Worm (Caenorhabditis elegans) whole organism, young adult: ENCODE measurements around the gene sec-16A.1.

Source experiments
- B0019.2 ChIP-seq: fragments of 200-800 bp; sonication (Bioruptor generic); conservative IDR thresholded peaks from 2 replicates; pipeline ENCODE4 v1.3.6; 2022; ENCODE audit warnings: missing genetic modification reagents, missing genetic modification characterization, missing compliant biosample characterization
- B0336.3 ChIP-seq: fragments of 200-800 bp; sonication (Bioruptor generic); IDR thresholded peaks from 2 replicates; pipeline ENCODE4 v1.3.6; 2022; ENCODE audit warnings: missing genetic modification characterization, missing compliant biosample characterization
- D2030.7 ChIP-seq: fragments of 200-800 bp; sonication (Bioruptor generic); IDR thresholded peaks from 2 replicates; pipeline ENCODE4 v1.3.6; 2022; ENCODE audit warnings: missing genetic modification reagents, missing genetic modification characterization, missing compliant biosample characterization
- F23B12.7 ChIP-seq: sonication (generic microtip); optimal IDR thresholded peaks from 2 replicates; lab custom pipeline; 2017; ENCODE audit warnings: missing genetic modification characterization, mild to moderate bottlenecking, missing compliant biosample characterization, antibody characterized with exemption, moderate library complexity; ENCODE audit not compliant: insufficient read depth
- F33H1.4 ChIP-seq: fragments of 200-800 bp; sonication (Bioruptor generic); IDR thresholded peaks from 2 replicates; pipeline ENCODE4 v1.3.6; 2022; ENCODE audit warnings: missing genetic modification reagents, missing genetic modification characterization, missing compliant biosample characterization
- F52B5.7 ChIP-seq: sonication (generic microtip); optimal IDR thresholded peaks from 2 replicates; lab custom pipeline; 2016; ENCODE audit warnings: mild to moderate bottlenecking, missing genetic modification characterization, missing compliant biosample characterization
- Y53F4B.3 ChIP-seq: fragments of 200-800 bp; sonication (Bioruptor generic); IDR thresholded peaks from 2 replicates; pipeline ENCODE4 v1.3.6; 2022; ENCODE audit warnings: missing genetic modification reagents, missing genetic modification characterization, missing compliant biosample characterization
- Y53G8AR.9 ChIP-seq: fragments of 200-800 bp; sonication (Bioruptor generic); conservative IDR thresholded peaks from 2 replicates; pipeline ENCODE4 v1.3.6; 2022; ENCODE audit warnings: missing genetic modification reagents, missing genetic modification characterization, missing compliant biosample characterization
- akir-1 ChIP-seq: fragments of 200-800 bp; sonication (Bioruptor generic); optimal IDR thresholded peaks from 2 replicates; lab custom pipeline; 2018; ENCODE audit warnings: mild to moderate bottlenecking, missing genetic modification characterization, moderate library complexity, missing compliant biosample characterization
- aptf-2 ChIP-seq: fragments of 200-800 bp; sonication (Bioruptor generic); conservative IDR thresholded peaks from 2 replicates; pipeline ENCODE4 v1.3.6; 2022; ENCODE audit warnings: missing genetic modification reagents, missing genetic modification characterization, missing compliant biosample characterization
- aptf-3 ChIP-seq: fragments of 200-800 bp; sonication (Bioruptor generic); IDR thresholded peaks from 2 replicates; pipeline ENCODE4 v1.3.6; 2022; ENCODE audit warnings: missing genetic modification characterization, missing compliant biosample characterization
- athp-1 ChIP-seq: sonication (generic microtip); optimal IDR thresholded peaks from 2 replicates; lab custom pipeline; 2017; ENCODE audit warnings: mild to moderate bottlenecking, missing genetic modification characterization, missing compliant biosample characterization
- attf-5 ChIP-seq: fragments of 200-800 bp; sonication (Bioruptor generic); optimal IDR thresholded peaks from 2 replicates; lab custom pipeline; 2018; ENCODE audit warnings: mild to moderate bottlenecking, missing genetic modification characterization, missing compliant biosample characterization
- cebp-2 ChIP-seq: fragments of 200-800 bp; sonication (Bioruptor generic); IDR thresholded peaks from 2 replicates; pipeline ENCODE4 v1.3.6; 2022; ENCODE audit warnings: missing genetic modification characterization, missing compliant biosample characterization
- ceh-100 ChIP-seq: fragments of 200-800 bp; sonication (Bioruptor generic); IDR thresholded peaks from 2 replicates; pipeline ENCODE4 v1.3.6; 2022; ENCODE audit warnings: missing genetic modification reagents, missing genetic modification characterization, missing compliant biosample characterization
- chd-7 ChIP-seq: sonication (generic microtip); optimal IDR thresholded peaks from 2 replicates; lab custom pipeline; 2016; ENCODE audit warnings: mild to moderate bottlenecking, missing genetic modification characterization, moderate library complexity, missing compliant biosample characterization
- dox-1 ChIP-seq: fragments of 200-800 bp; sonication (Bioruptor generic); IDR thresholded peaks from 2 replicates; pipeline ENCODE4 v1.3.6; 2022; ENCODE audit warnings: missing genetic modification reagents, missing genetic modification characterization, missing compliant biosample characterization
- efl-1 ChIP-seq: fragments of 150-350 bp; optimal IDR thresholded peaks from 2 replicates; lab custom pipeline; 2014; ENCODE audit warnings: missing biosample characterization, missing genetic modification reagents, missing genetic modification characterization
- egrh-3 ChIP-seq: fragments of 200-800 bp; sonication (Bioruptor generic); IDR thresholded peaks from 2 replicates; pipeline ENCODE4 v1.3.6; 2022; ENCODE audit warnings: missing genetic modification reagents, missing genetic modification characterization, missing compliant biosample characterization
- fkh-3 ChIP-seq: sonication (generic microtip); optimal IDR thresholded peaks from 2 replicates; lab custom pipeline; 2016; ENCODE audit warnings: mild to moderate bottlenecking, missing genetic modification characterization, missing compliant biosample characterization
- gei-17 ChIP-seq: fragments of 200-800 bp; sonication (Bioruptor generic); optimal IDR thresholded peaks from 2 replicates; lab custom pipeline; 2018; ENCODE audit warnings: mild to moderate bottlenecking, missing genetic modification characterization, missing compliant biosample characterization
- hmg-1.2 ChIP-seq: fragments of 200-800 bp; sonication (Bioruptor generic); IDR thresholded peaks from 2 replicates; pipeline ENCODE4 v1.3.6; 2022; ENCODE audit warnings: missing genetic modification reagents, missing genetic modification characterization, missing compliant biosample characterization
- hmg-20 ChIP-seq: fragments of 200-800 bp; sonication (Bioruptor generic); IDR thresholded peaks from 2 replicates; pipeline ENCODE4 v1.3.6; 2022; ENCODE audit warnings: missing genetic modification reagents, missing genetic modification characterization, missing compliant biosample characterization
- lin-26 ChIP-seq: fragments of 200-800 bp; sonication (Bioruptor generic); IDR thresholded peaks from 2 replicates; pipeline ENCODE4 v1.3.6; 2022; ENCODE audit warnings: missing genetic modification reagents, missing genetic modification characterization, missing compliant biosample characterization
- lin-40 ChIP-seq: sonication (generic microtip); optimal IDR thresholded peaks from 2 replicates; lab custom pipeline; 2016; ENCODE audit warnings: missing genetic modification characterization, mild to moderate bottlenecking, missing compliant biosample characterization, missing genotype, missing genetic modification reagents
- lin-54 ChIP-seq: fragments of 200-800 bp; sonication (Bioruptor generic); optimal IDR thresholded peaks from 2 replicates; lab custom pipeline; 2018; ENCODE audit warnings: mild to moderate bottlenecking, missing genetic modification characterization, missing compliant biosample characterization
- madf-6 ChIP-seq: fragments of 200-800 bp; sonication (Bioruptor generic); IDR thresholded peaks from 2 replicates; pipeline ENCODE4 v1.3.6; 2022; ENCODE audit warnings: missing genetic modification reagents, missing genetic modification characterization, missing compliant biosample characterization
- madf-8 ChIP-seq: fragments of 200-800 bp; sonication (Bioruptor generic); conservative IDR thresholded peaks from 2 replicates; pipeline ENCODE4 v1.3.6; 2022; ENCODE audit warnings: missing genetic modification reagents, missing genetic modification characterization, missing compliant biosample characterization
- mel-28 ChIP-seq: sonication (generic microtip); optimal IDR thresholded peaks from 2 replicates; lab custom pipeline; 2016; ENCODE audit warnings: borderline replicate concordance, mild to moderate bottlenecking, missing genetic modification characterization, missing compliant biosample characterization
- mes-4 ChIP-seq: sonication (generic microtip); optimal IDR thresholded peaks from 2 replicates; lab custom pipeline; 2016; ENCODE audit warnings: missing genotype, missing genetic modification characterization, missing compliant biosample characterization
- nhr-179 ChIP-seq: sonication (generic microtip); optimal IDR thresholded peaks from 2 replicates; lab custom pipeline; 2016; ENCODE audit warnings: mild to moderate bottlenecking, missing genetic modification characterization, missing compliant biosample characterization
- nhr-80 ChIP-seq: sonication (generic microtip); optimal IDR thresholded peaks from 2 replicates; lab custom pipeline; 2016; ENCODE audit warnings: missing genetic modification characterization, missing compliant biosample characterization
- nhr-90 ChIP-seq: sonication (generic microtip); optimal IDR thresholded peaks from 2 replicates; lab custom pipeline; 2016; ENCODE audit warnings: missing genotype, mild to moderate bottlenecking, missing genetic modification characterization, missing compliant biosample characterization
- pbrm-1 ChIP-seq: fragments of 200-800 bp; sonication (Bioruptor generic); IDR thresholded peaks from 2 replicates; pipeline ENCODE4 v1.3.6; 2022; ENCODE audit warnings: missing genetic modification reagents, missing genetic modification characterization, missing compliant biosample characterization
- rcor-1 ChIP-seq: fragments of 200-800 bp; sonication (Bioruptor generic); IDR thresholded peaks from 2 replicates; pipeline ENCODE4 v1.3.6; 2022; ENCODE audit warnings: missing genetic modification reagents, missing genetic modification characterization, missing compliant biosample characterization
- tbp1 ChIP-seq: fragments of 200-800 bp; sonication (Bioruptor generic); optimal IDR thresholded peaks from 2 replicates; lab custom pipeline; 2018; ENCODE audit warnings: mild to moderate bottlenecking, missing genetic modification characterization, missing compliant biosample characterization
- xnd-1 ChIP-seq: sonication (generic microtip); optimal IDR thresholded peaks from 2 replicates; lab custom pipeline; 2016; ENCODE audit warnings: missing genotype, missing genetic modification reagents, missing genetic modification characterization, missing compliant biosample characterization
- ztf-18 ChIP-seq: sonication (generic microtip); optimal IDR thresholded peaks from 2 replicates; lab custom pipeline; 2016; ENCODE audit warnings: missing genotype, mild to moderate bottlenecking, missing genetic modification characterization, missing compliant biosample characterization
- ztf-25 ChIP-seq: fragments of 200-800 bp; sonication (Bioruptor generic); IDR thresholded peaks from 2 replicates; pipeline ENCODE4 v1.3.6; 2022; ENCODE audit warnings: missing genetic modification reagents, missing genetic modification characterization, missing compliant biosample characterization

The sec-16A.1 gene

DNA sequence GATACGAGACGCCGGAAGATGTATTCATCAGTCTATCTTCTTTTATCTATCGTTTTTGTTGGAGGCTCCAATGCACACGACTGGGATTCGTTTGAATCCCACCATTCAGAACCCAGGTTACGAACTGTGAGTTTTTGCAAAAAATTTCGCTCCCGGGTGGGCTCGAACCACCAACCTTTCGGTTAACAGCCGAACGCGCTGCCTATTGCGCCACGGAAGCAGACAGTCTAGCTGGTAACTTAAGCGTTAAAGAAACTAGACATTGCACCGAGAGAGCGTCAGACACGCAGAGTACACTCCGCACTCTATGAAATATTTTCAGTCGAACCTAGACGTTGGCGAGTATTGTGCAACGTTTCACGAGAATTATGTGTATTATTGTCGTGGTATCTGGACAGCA is 21.6 kb upstream of the sec-16A.1 start (continued):
- TF ChIP-seq ztf-25 (GFP tag; lab: Robert Waterston, UW) (0 out of 2 replicates have a peak, but pooled peaks have one; percentile 50), attf-5 (peak; percentile 53), ztf-18 (tag; lab: Kevin White, UChicago) (peak; percentile 70), nhr-179 (tag; lab: Kevin White, UChicago) (no peak)

DNA sequence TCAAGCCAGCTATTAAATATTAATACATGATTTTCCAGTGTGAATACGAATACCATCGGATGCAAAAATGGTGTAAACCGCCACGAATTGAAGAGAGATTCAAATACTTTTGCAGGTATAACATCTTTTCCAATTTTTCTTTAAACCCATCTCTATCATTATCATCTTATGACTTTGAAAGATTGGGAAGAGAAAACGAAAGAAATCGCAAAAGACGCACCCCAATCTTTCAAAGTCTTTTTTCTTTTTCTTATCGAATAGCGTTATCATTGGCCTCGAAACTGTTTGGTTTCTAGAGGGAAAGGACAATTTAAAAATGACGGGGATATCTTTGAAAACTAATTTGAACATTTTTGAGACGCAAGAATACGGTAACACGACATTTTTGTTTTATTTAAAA is 20.0 kb upstream of the sec-16A.1 start:
- TF ChIP-seq F33H1.4 (GFP tag; lab: Robert Waterston, UW) (no peak), xnd-1 (tag; lab: Kevin White, UChicago) (no peak), F23B12.7 (no peak), gei-17 (no peak), dox-1 (GFP tag; lab: Robert Waterston, UW) (no peak), F52B5.7 (tag; lab: Kevin White, UChicago) (no peak), aptf-2 (GFP tag; lab: Robert Waterston, UW) (no peak), mes-4 (tag; lab: Kevin White, UChicago) (no peak), B0019.2 (GFP tag; lab: Robert Waterston, UW) (no peak)

DNA sequence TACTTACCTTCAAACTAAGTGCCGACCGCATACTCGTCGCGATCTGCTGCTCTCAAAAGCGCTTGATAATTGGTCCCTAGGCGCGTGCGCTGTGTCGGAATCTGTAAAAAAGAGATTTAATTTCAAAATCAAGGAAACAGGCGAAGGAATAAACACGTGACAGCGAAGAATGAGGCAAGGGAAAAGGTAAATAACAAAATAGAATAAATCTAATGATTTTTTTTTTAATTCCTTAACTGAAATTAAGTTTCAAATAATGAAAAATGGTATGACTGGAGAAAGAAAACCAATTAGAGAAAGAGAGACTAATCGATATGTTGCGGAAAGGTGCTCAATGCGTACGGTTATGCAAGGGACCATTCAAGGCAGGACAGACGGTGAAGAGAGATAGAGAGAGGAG is 16.5 kb upstream of the sec-16A.1 start, which contains the start of gene cya-1:
TSS of gene cya-1 (minus strand) at position 101 of the 400 bp plus-strand sequence.
- no peak for TF ChIP-seq tbp1 (GFP tag; lab: Kevin White, UChicago)
- TF ChIP-seq madf-6 (GFP tag; lab: Robert Waterston, UW), result peak; percentile 8; the same call in 1 of the 2 replicates
- no peak for TF ChIP-seq gei-17

DNA sequence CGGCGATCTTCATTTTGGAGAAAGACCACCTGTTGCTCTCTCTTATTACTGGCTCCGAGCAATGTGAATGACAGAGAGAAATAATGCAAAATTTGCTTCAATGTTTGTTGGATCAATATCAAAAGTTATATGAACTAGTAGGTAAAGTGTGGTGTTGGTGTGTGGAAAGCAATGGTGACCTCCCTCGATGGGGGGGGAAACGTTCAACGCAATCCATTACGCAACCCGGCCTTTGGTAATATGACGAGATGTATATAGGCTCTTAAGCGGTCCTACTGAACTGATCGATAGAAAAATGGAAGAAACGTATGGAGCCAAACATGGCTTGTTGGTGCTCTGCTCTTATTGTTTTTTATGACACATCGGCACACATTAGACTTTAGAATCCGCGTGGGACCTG is 15.9 kb upstream of the sec-16A.1 start:
- TF ChIP-seq Y53G8AR.9 (GFP tag; lab: Robert Waterston, UW) (no peak), pbrm-1 (GFP tag; lab: Robert Waterston, UW) (no peak), chd-7 (tag; lab: Kevin White, UChicago) (no peak), ztf-25 (GFP tag; lab: Robert Waterston, UW) (no peak), lin-40 (tag; lab: Kevin White, UChicago) (no peak), mel-28 (tag; lab: Kevin White, UChicago) (no peak), akir-1 (GFP tag; lab: Kevin White, UChicago) (no peak), nhr-80 (tag; lab: Kevin White, UChicago) (no peak), hmg-1.2 (GFP tag; lab: Robert Waterston, UW) (no peak)

DNA sequence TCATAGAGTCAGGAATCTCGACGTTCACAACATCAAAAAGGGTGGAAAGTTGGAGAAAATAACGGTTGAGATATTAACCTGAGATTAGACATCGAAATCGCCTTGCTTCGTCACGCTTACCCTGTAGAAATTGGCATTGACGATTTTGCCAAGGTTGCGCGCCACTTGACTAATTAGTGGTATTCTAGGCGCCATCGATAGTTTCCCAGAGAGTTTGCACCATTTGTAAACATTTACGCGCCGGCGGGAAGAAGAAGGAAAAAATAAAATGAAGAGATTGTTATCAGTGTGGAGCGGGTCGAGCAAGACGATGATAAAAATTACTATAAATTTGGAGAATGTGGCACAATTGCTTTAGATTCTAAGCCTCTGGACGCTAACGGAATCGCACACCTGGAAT is 15.4 kb upstream of the sec-16A.1 start:
- TF ChIP-seq madf-8 (GFP tag; lab: Robert Waterston, UW) (peak; percentile 4; the same call in 1 of the 2 replicates), rcor-1 (GFP tag; lab: Robert Waterston, UW) (0 out of 2 replicates have a peak, but pooled peaks have one; percentile 10), xnd-1 (tag; lab: Kevin White, UChicago) (peak; percentile 42), Y53F4B.3 (GFP tag; lab: Robert Waterston, UW) (no peak), fkh-3 (tag; lab: Kevin White, UChicago) (no peak), madf-6 (GFP tag; lab: Robert Waterston, UW) (peak; percentile 77), efl-1 (GFP tag; lab: Kevin White, UChicago) (peak; percentile 62)

DNA sequence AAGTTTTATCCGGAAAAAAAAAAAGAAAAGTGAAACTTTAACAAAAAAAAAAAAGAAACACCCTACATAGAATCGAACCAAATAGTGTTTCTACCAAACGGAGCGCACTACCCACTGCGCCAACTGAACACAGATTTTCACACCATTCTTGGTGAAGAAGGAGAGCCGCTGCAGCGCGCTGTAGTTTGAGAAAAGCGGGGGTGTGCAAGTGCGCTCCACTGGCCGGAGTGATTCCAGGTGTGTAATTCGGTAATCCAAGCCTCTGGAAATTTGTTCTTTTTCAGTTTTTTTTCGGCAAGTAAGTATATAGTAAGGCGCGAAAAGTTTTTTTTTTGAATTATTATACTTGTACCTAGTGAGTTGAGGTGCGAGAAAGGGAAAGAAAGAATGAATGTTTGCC is 14.7 kb upstream of the sec-16A.1 start:
- peak; percentile 78 for TF ChIP-seq D2030.7 (GFP tag; lab: Robert Waterston, UW)
- TF ChIP-seq egrh-3 (GFP tag; lab: Robert Waterston, UW), result peak; percentile 64
- peak; percentile 3 for TF ChIP-seq athp-1 (tag; lab: Kevin White, UChicago)
- TF ChIP-seq madf-8 (GFP tag; lab: Robert Waterston, UW), result peak; percentile 29; the same call in 1 of the 2 replicates
- TF ChIP-seq lin-26 (GFP tag; lab: Robert Waterston, UW), result peak; percentile 85
- TF ChIP-seq hmg-20 (GFP tag; lab: Robert Waterston, UW), result 0 out of 2 replicates have a peak, but pooled peaks have one; percentile 51
- peak; percentile 59; the same call in 1 of the 2 replicates for TF ChIP-seq ceh-100 (GFP tag; lab: Robert Waterston, UW)
- TF ChIP-seq B0336.3 (GFP tag; lab: Robert Waterston, UW), result peak; percentile 64; the same call in 1 of the 2 replicates
- TF ChIP-seq ztf-18 (tag; lab: Kevin White, UChicago), result peak; percentile 36
- peak; percentile 86 for TF ChIP-seq tbp1 (GFP tag; lab: Kevin White, UChicago)
- peak; percentile 80 for TF ChIP-seq dox-1 (GFP tag; lab: Robert Waterston, UW)
- peak; percentile 45 for TF ChIP-seq lin-54
- TF ChIP-seq aptf-3 (GFP tag; lab: Robert Waterston, UW), result peak; percentile 91
- TF ChIP-seq nhr-90 (tag; lab: Kevin White, UChicago), result peak; percentile 1
- TF ChIP-seq madf-6 (GFP tag; lab: Robert Waterston, UW), result peak; percentile 84
- TF ChIP-seq cebp-2 (GFP tag; lab: Robert Waterston, UW), result peak; percentile 77; the same call in 1 of the 2 replicates
- TF ChIP-seq hmg-1.2 (GFP tag; lab: Robert Waterston, UW), result peak; percentile 77
